Fruit fly (Drosophila melanogaster): ENCODE data around the gene CG3061.

DNA sequence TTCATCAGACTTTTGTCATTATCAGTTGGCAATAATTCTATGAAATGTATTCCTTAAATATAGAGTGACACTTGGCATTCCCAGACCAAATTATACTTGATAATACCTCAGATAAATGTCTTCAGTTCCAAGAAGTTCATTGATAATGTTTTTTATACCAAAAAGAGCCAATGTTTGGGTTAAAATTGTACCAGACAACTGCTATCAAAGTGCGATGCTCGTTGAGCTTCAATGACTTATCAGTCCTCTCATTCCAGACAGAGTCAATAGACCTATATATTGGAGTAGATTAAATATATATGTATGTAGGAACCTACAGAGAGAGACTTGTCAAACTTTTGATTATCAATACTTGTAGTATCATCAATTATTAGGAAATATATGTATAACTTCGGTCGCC is 33.1 kb downstream of the CG3061 start:
- TF ChIP-seq CG8478 (optimal IDR thresholded peaks at IDR 0.05) (no peak), CTCF (optimal IDR thresholded peaks at IDR 0.05) (no peak)

Measured in S2 (cell line).